Fruit fly (Drosophila melanogaster) whole organism, pupa: ENCODE data around the gene CG18599.

ENCODE experiments used
- CG12605 ChIP-seq: fragments of 200-800 bp; sonication (Bioruptor generic); IDR thresholded peaks from 2 replicates; pipeline ENCODE4 v1.3.6; 2022; ENCODE audit warnings: missing biosample characterization, missing genetic modification characterization
- CG15710 ChIP-seq: fragments of 200-800 bp; sonication (Bioruptor generic); optimal IDR thresholded peaks from 2 replicates; lab custom pipeline; 2018; ENCODE audit warnings: missing biosample characterization, mild to moderate bottlenecking, missing genetic modification characterization, moderate library complexity
- CG32121 ChIP-seq: fragments of 200-800 bp; sonication (Bioruptor generic); IDR thresholded peaks from 2 replicates; pipeline ENCODE4 v1.3.6; 2022; ENCODE audit warnings: missing biosample characterization, missing genetic modification characterization
- CG4496 ChIP-seq: fragments of 200-800 bp; sonication (Bioruptor generic); IDR thresholded peaks from 3 replicates; pipeline ENCODE4 v1.3.6; 2022; ENCODE audit warnings: missing biosample characterization, missing genetic modification characterization
- CG9948 ChIP-seq: fragments of 200-800 bp; sonication (Bioruptor generic); optimal IDR thresholded peaks from 2 replicates; lab custom pipeline; 2018; ENCODE audit warnings: missing biosample characterization, mild to moderate bottlenecking, missing genetic modification characterization, moderate library complexity
- D1 ChIP-seq: fragments of 200-800 bp; sonication (Bioruptor generic); optimal IDR thresholded peaks from 2 replicates; lab custom pipeline; 2018; ENCODE audit warnings: missing biosample characterization, mild to moderate bottlenecking, missing genetic modification characterization, moderate library complexity
- EcR ChIP-seq: fragments of 200-800 bp; sonication (Bioruptor generic); optimal IDR thresholded peaks from 3 replicates; lab custom pipeline; 2019; ENCODE audit warnings: missing biosample characterization, missing genetic modification characterization, mild to moderate bottlenecking, moderate library complexity, missing genetic modification reagents
- Ets98B ChIP-seq: fragments of 200-800 bp; sonication (Bioruptor generic); IDR thresholded peaks from 2 replicates; pipeline ENCODE4 v1.3.6; 2022; ENCODE audit warnings: missing biosample characterization, missing genetic modification characterization
- Snoo ChIP-seq: fragments of 200-800 bp; sonication (Bioruptor generic); optimal IDR thresholded peaks from 3 replicates; lab custom pipeline; 2017; ENCODE audit warnings: missing biosample characterization, mild to moderate bottlenecking, missing genetic modification characterization, inconsistent platforms
- gl ChIP-seq: fragments of 200-800 bp; sonication (Bioruptor generic); optimal IDR thresholded peaks from 2 replicates; lab custom pipeline; 2018; ENCODE audit warnings: missing biosample characterization, mild to moderate bottlenecking, missing genetic modification characterization
- rn ChIP-seq: fragments of 200-800 bp; sonication (Bioruptor generic); IDR thresholded peaks from 2 replicates; pipeline ENCODE4 v1.3.6; 2022; ENCODE audit warnings: missing biosample characterization, missing genetic modification characterization

DNA sequence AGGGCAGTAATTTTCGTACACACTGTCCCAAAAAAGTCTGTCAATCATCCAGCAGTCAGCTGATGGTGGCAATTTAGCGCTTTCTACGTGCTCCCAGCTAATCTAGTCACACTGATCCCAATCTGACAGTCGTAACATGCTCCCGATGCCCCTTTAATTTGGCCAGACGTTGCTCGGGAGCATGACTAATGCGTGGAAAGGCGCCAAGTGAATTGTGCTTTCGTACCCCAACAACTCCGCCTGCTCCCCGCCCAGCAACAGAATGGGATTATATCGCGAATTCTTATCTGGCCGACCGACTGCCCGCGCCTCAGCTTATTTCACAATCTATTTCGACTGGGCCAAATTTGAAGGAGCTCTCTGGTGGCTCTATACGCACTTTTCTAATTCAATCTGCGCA lies 9.8 kb downstream of the CG18599 start:
- TF ChIP-seq CG9948 (tag; lab: Kevin White, UChicago) (no peak), rn (no peak), CG4496 (GFP tag; lab: Robert Waterston, UW) (no peak), CG15710 (tag; lab: Kevin White, UChicago) (no peak), Snoo (tag; lab: Kevin White, UChicago) (no peak), EcR (no peak), D1 (tag; lab: Kevin White, UChicago) (no peak), Ets98B (GFP tag; lab: Robert Waterston, UW) (no peak), CG12605 (GFP tag; lab: Robert Waterston, UW) (no peak), CG32121 (GFP tag; lab: Robert Waterston, UW) (0 out of 2 replicates have a peak, but pooled peaks have one; percentile 33), gl (tag; lab: Kevin White, UChicago) (no peak)
